Fruit fly (Drosophila melanogaster) whole organism, prepupa: Measurements from ENCODE around the gene CG9743.

Experiments
- CG32006 ChIP-seq: fragments of 200-800 bp; sonication (Bioruptor generic); optimal IDR thresholded peaks from 3 replicates; lab custom pipeline; 2017; ENCODE audit warnings: missing biosample characterization, mild to moderate bottlenecking, missing genetic modification characterization
- CG6854 ChIP-seq: fragments of 200-800 bp; sonication (Bioruptor generic); optimal IDR thresholded peaks from 2 replicates; lab custom pipeline; 2017; ENCODE audit warnings: missing biosample characterization, mild to moderate bottlenecking, missing genetic modification characterization
- Eip78C ChIP-seq: fragments of 200-800 bp; sonication (Bioruptor generic); peaks from one replicate; lab custom pipeline; 2016; ENCODE audit warnings: missing biosample characterization, missing genetic modification characterization
- Hr39 ChIP-seq: fragments of 200-800 bp; sonication (Bioruptor generic); optimal IDR thresholded peaks from 2 replicates; lab custom pipeline; 2016; ENCODE audit warnings: missing biosample characterization, missing genetic modification characterization
- OdsH ChIP-seq: fragments of 200-800 bp; sonication (Bioruptor generic); optimal IDR thresholded peaks from 3 replicates; lab custom pipeline; 2016; ENCODE audit warnings: missing biosample characterization, missing genetic modification characterization
- dac ChIP-seq: fragments of 200-800 bp; sonication (Bioruptor generic); optimal IDR thresholded peaks from 2 replicates; lab custom pipeline; 2017; ENCODE audit warnings: missing biosample characterization, mild to moderate bottlenecking, missing genetic modification characterization
- dsx ChIP-seq: fragments of 200-800 bp; optimal IDR thresholded peaks from 3 replicates; lab custom pipeline; 2019; ENCODE audit warnings: missing biosample characterization, mild to moderate bottlenecking, missing genetic modification characterization, moderate library complexity; ENCODE audit not compliant: poor library complexity, severe bottlenecking
- eg ChIP-seq: fragments of 200-800 bp; sonication (Bioruptor generic); IDR thresholded peaks from 3 replicates; pipeline ENCODE4 v1.3.6; 2022; ENCODE audit warnings: missing biosample characterization, missing genetic modification characterization
- lz ChIP-seq: fragments of 200-800 bp; sonication (Bioruptor generic); optimal IDR thresholded peaks from 3 replicates; lab custom pipeline; 2016; ENCODE audit warnings: missing biosample characterization, missing genetic modification characterization
- pdm3 ChIP-seq: fragments of 200-800 bp; sonication (Bioruptor generic); optimal IDR thresholded peaks from 3 replicates; lab custom pipeline; 2016; ENCODE audit warnings: missing biosample characterization, missing genetic modification characterization
- salr ChIP-seq, 2 experiments: fragments of 200-800 bp; sonication (Bioruptor generic); optimal IDR thresholded peaks; 3 replicates each; lab custom pipeline; 2016 to 2018; ENCODE audit warnings: missing biosample characterization in 2 of 2, missing genetic modification characterization in 2 of 2, mild to moderate bottlenecking in 1 of 2
- ss ChIP-seq, 2 experiments: fragments of 200-800 bp; sonication (Bioruptor generic); optimal IDR thresholded peaks; 2 replicates in 1 of 2; 3 replicates in 1 of 2; lab custom pipeline; 2017 to 2018; ENCODE audit warnings: mild to moderate bottlenecking in 2 of 2, missing biosample characterization in 2 of 2, missing genetic modification characterization in 2 of 2, moderate library complexity in 1 of 2
- svp ChIP-seq: fragments of 200-800 bp; sonication (Bioruptor generic); peaks from one replicate; lab custom pipeline; 2016; ENCODE audit warnings: missing biosample characterization, missing genetic modification characterization
- topi ChIP-seq: fragments of 200-800 bp; sonication (Bioruptor generic); optimal IDR thresholded peaks from 3 replicates; lab custom pipeline; 2016; ENCODE audit warnings: missing biosample characterization, missing genetic modification characterization

dm6 chr3R:30213697-30214096 lies 10.9 kb upstream of the CG9743 start, which contains the start of gene CecB:
- TF ChIP-seq Eip78C (GFP tag; lab: Kevin White, UChicago) (no peak), dsx (GFP tag; lab: Kevin White, UChicago) (no peak), eg (no peak), CG32006 (GFP tag; lab: Kevin White, UChicago) (no peak), salr (GFP tag; optimal IDR thresholded peaks at IDR 0.05; lab: Kevin White, UChicago) (no peak), Hr39 (GFP tag; lab: Kevin White, UChicago) (no peak), svp (GFP tag; lab: Kevin White, UChicago) (peak; percentile 68), OdsH (GFP tag; lab: Kevin White, UChicago) (no peak), dac (GFP tag; lab: Kevin White, UChicago) (no peak), CG6854 (GFP tag; lab: Kevin White, UChicago) (no peak), pdm3 (no peak), lz (GFP tag; lab: Kevin White, UChicago) (no peak), ss (GFP tag; optimal IDR thresholded peaks at IDR 0.05; lab: Kevin White, UChicago) (no peak), topi (no peak)
